Worm (Caenorhabditis elegans): ENCODE data around the gene F55H2.5.

Gene F55H2.5

ce11 chrIII:9538655-9539155, 27.4 kb downstream of the F55H2.5 start, which contains the start of gene ZK1098.3:
TSS of gene ZK1098.3 (minus strand) at chrIII:9538705.
- TF ChIP-seq mep-1 (tag; optimal IDR thresholded peaks at IDR 0.05) (peak; percentile 49), jun-1 (tag; optimal IDR thresholded peaks at IDR 0.05) (no peak), fkh-10 (GFP tag; optimal IDR thresholded peaks at IDR 0.05) (no peak), hlh-17 (GFP tag; optimal IDR thresholded peaks at IDR 0.05; ENCODE audit: borderline replicate concordance) (no peak), nhr-84 (tag; optimal IDR thresholded peaks at IDR 0.05) (no peak), unc-30 (tag; optimal IDR thresholded peaks at IDR 0.05) (no peak), lin-35 (GFP tag; optimal IDR thresholded peaks at IDR 0.05) (peak in 1 of 2 experiments; percentile 12), nhr-20 (tag; optimal IDR thresholded peaks at IDR 0.05) (no peak), dpl-1 (GFP tag; optimal IDR thresholded peaks at IDR 0.05) (peak in 2 of 3 experiments; percentile 9 to 45), nhr-90 (tag; optimal IDR thresholded peaks at IDR 0.05; ENCODE audit: poor library complexity) (no peak), efl-1 (optimal IDR thresholded peaks at IDR 0.05) (peak; percentile 12 to 24), efl-1 (GFP tag; optimal IDR thresholded peaks at IDR 0.05 in 1 of 2) (peak in 1 of 2 experiments; percentile 14), swsn-7 (tag; optimal IDR thresholded peaks at IDR 0.05) (no peak), lsy-2 (tag; optimal IDR thresholded peaks at IDR 0.05) (peak; percentile 18 to 60), C04F5.9 (tag; optimal IDR thresholded peaks at IDR 0.05) (no peak), blmp-1 (tag; optimal IDR thresholded peaks at IDR 0.05) (peak; percentile 15)

DNA sequence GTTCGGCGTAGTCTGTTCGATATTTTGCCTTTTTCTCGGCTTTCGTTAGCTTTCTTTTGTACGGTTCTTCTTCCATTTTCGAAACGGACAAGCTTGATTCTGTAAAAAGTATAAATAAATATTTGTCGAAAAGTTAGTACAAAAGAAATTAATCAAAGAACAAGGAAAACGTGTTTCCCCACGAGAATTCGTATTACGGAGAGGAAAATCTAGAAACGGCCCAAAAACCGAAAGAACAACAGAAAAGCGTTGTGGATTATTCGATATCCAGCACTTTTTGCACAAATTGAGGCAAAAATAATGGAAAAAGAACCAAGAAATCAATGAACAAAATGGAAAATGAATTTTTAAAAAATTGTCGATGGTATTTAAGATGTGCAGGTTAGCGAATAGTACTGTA, 31.0 kb downstream of the F55H2.5 start, which contains the start of gene mut-7:
Gene mut-7 (minus strand): TSS at position 101 of the 400 bp plus-strand sequence.
- TF ChIP-seq nhr-71 (tag; optimal IDR thresholded peaks at IDR 0.05) (no peak), hlh-4 (tag; optimal IDR thresholded peaks at IDR 0.05) (no peak), hpl-2 (GFP tag; optimal IDR thresholded peaks at IDR 0.05) (no peak), xbp-1 (tag; optimal IDR thresholded peaks at IDR 0.05) (no peak), nhr-28 (tag; optimal IDR thresholded peaks at IDR 0.05) (no peak)

- TF ChIP-seq ceh-63 (GFP tag; optimal IDR thresholded peaks at IDR 0.05) (no peak), tbx-2 (tag; optimal IDR thresholded peaks at IDR 0.05) (peak; percentile 21), lin-39 (tag; optimal IDR thresholded peaks at IDR 0.05) (no peak), C34B4.2 (tag; optimal IDR thresholded peaks at IDR 0.05) (no peak), ceh-88 (GFP tag; IDR thresholded peaks at IDR 0.05) (no peak), nhr-77 (tag; optimal IDR thresholded peaks at IDR 0.05) (no peak), C16A3.4 (tag; optimal IDR thresholded peaks at IDR 0.05) (peak; percentile 40), ceh-90 (tag; optimal IDR thresholded peaks at IDR 0.05) (no peak), ceh-82 (tag; optimal IDR thresholded peaks at IDR 0.05) (peak in 1 of 3 experiments; percentile 30), nhr-47 (tag; optimal IDR thresholded peaks at IDR 0.05) (no peak), efl-1 (optimal IDR thresholded peaks at IDR 0.05) (peak; percentile 29 to 70), efl-1 (GFP tag; optimal IDR thresholded peaks at IDR 0.05 in 1 of 2) (peak; percentile 79 to 96), nhr-20 (tag; optimal IDR thresholded peaks at IDR 0.05) (peak; percentile 4), fkh-10 (GFP tag; optimal IDR thresholded peaks at IDR 0.05) (no peak), lin-15B (tag; optimal IDR thresholded peaks at IDR 0.05) (peak; percentile 17), swsn-7 (tag; optimal IDR thresholded peaks at IDR 0.05) (no peak), lir-3 (tag; optimal IDR thresholded peaks at IDR 0.05; ENCODE audit: poor library complexity) (no peak), F16B12.6 (tag; optimal IDR thresholded peaks at IDR 0.05) (peak; percentile 34), mep-1 (tag; optimal IDR thresholded peaks at IDR 0.05) (peak; percentile 16), hlh-4 (tag; optimal IDR thresholded peaks at IDR 0.05) (no peak), unc-62 (GFP tag; optimal IDR thresholded peaks at IDR 0.05) (no peak), egl-13 (tag; optimal IDR thresholded peaks at IDR 0.05) (no peak), sptf-1 (tag; optimal IDR thresholded peaks at IDR 0.05) (no peak), nhr-71 (tag; optimal IDR thresholded peaks at IDR 0.05) (no peak), aly-2 (tag; optimal IDR thresholded peaks at IDR 0.05) (no peak), snu-23 (GFP tag; optimal IDR thresholded peaks at IDR 0.05) (peak; percentile 28), snpc-4 (tag; optimal IDR thresholded peaks at IDR 0.05) (no peak), unc-30 (tag; optimal IDR thresholded peaks at IDR 0.05) (no peak), unc-98 (GFP tag; IDR thresholded peaks at IDR 0.05) (no peak), elt-3 (tag; optimal IDR thresholded peaks at IDR 0.05) (peak in 1 of 6 experiments; percentile 24), blmp-1 (tag; optimal IDR thresholded peaks at IDR 0.05) (peak; percentile 32), ztf-11 (tag; optimal IDR thresholded peaks at IDR 0.05) (no peak), skn-1 (tag; optimal IDR thresholded peaks at IDR 0.05) (peak; percentile 14), lin-35 (GFP tag; optimal IDR thresholded peaks at IDR 0.05) (peak; percentile 44 to 90), sup-37 (GFP tag; optimal IDR thresholded peaks at IDR 0.05) (no peak), lsy-2 (tag; optimal IDR thresholded peaks at IDR 0.05) (peak; percentile 78 to 94), irx-1 (tag; optimal IDR thresholded peaks at IDR 0.05) (no peak), fkh-8 (tag; optimal IDR thresholded peaks at IDR 0.05) (no peak), efl-3 (GFP tag; optimal IDR thresholded peaks at IDR 0.05) (no peak)
Observed at ce11 chrIII:9542816-9543215, 31.5 kb downstream of the F55H2.5 start, which contains the start of gene eif-2Balpha. TSS of gene eif-2Balpha (plus strand) at chrIII:9543119.
